Fruit fly (Drosophila melanogaster) whole organism, embryonic: ENCODE data around the gene Orco.

Experiments used
- Atf6 ChIP-seq: fragments of 200-800 bp; sonication (Bioruptor generic); IDR thresholded peaks from 2 replicates; pipeline ENCODE4 v1.3.6; 2022; ENCODE audit warnings: missing biosample characterization, missing genetic modification characterization
- CG1024 ChIP-seq: fragments of 200-800 bp; sonication (Bioruptor generic); IDR thresholded peaks from 2 replicates; pipeline ENCODE4 v1.3.6; 2022; ENCODE audit warnings: missing biosample characterization, missing genetic modification characterization
- CG13123 ChIP-seq: fragments of 200-800 bp; sonication (Bioruptor generic); optimal IDR thresholded peaks from 2 replicates; lab custom pipeline; 2016; ENCODE audit warnings: missing biosample characterization, missing genetic modification characterization
- CG18262 ChIP-seq: fragments of 200-800 bp; optimal IDR thresholded peaks from 3 replicates; lab custom pipeline; 2019; ENCODE audit warnings: missing biosample characterization, mild to moderate bottlenecking, missing genetic modification characterization, moderate library complexity
- CG1832 ChIP-seq: fragments of 200-800 bp; sonication (Bioruptor generic); optimal IDR thresholded peaks from 2 replicates; lab custom pipeline; 2017; ENCODE audit warnings: missing biosample characterization, mild to moderate bottlenecking, missing genetic modification characterization, inconsistent platforms
- CG18764 ChIP-seq: fragments of 200-800 bp; sonication (Bioruptor generic); optimal IDR thresholded peaks from 3 replicates; lab custom pipeline; 2016; ENCODE audit warnings: missing biosample characterization, missing genetic modification characterization
- CG2120 ChIP-seq: fragments of 200-800 bp; sonication (Bioruptor generic); optimal IDR thresholded peaks from 3 replicates; lab custom pipeline; 2016; ENCODE audit warnings: missing biosample characterization, missing genetic modification characterization
- CG2889 ChIP-seq: fragments of 200-800 bp; sonication (Bioruptor generic); IDR thresholded peaks from 3 replicates; pipeline ENCODE4 v1.3.6; 2022; ENCODE audit warnings: missing biosample characterization, missing genetic modification characterization
- CG3281 ChIP-seq: fragments of 200-800 bp; sonication (Bioruptor generic); optimal IDR thresholded peaks from 3 replicates; lab custom pipeline; 2017; ENCODE audit warnings: missing biosample characterization, mild to moderate bottlenecking, missing genetic modification characterization
- CG3407 ChIP-seq: fragments of 200-800 bp; sonication (Bioruptor generic); optimal IDR thresholded peaks from 2 replicates; lab custom pipeline; 2018; ENCODE audit warnings: missing biosample characterization, mild to moderate bottlenecking, missing genetic modification characterization
- CG3726 ChIP-seq: fragments of 200-800 bp; sonication (Bioruptor generic); IDR thresholded peaks from 3 replicates; pipeline ENCODE4, ENCODE4 v1.3.6; 2022; ENCODE audit warnings: missing biosample characterization, missing genetic modification characterization
- CG6254 ChIP-seq: fragments of 200-800 bp; sonication (Bioruptor generic); optimal IDR thresholded peaks from 3 replicates; lab custom pipeline; 2017; ENCODE audit warnings: mild to moderate bottlenecking, missing biosample characterization, missing genetic modification reagents, missing genetic modification characterization
- CG6813 ChIP-seq: fragments of 200-800 bp; sonication (Bioruptor generic); optimal IDR thresholded peaks from 2 replicates; lab custom pipeline; 2017; ENCODE audit warnings: missing biosample characterization, missing genetic modification characterization, mild to moderate bottlenecking, moderate library complexity, missing genetic modification reagents
- CG9932 ChIP-seq: fragments of 200-800 bp; sonication (Bioruptor generic); IDR thresholded peaks from 2 replicates; pipeline ENCODE4 v1.3.6; 2022; ENCODE audit warnings: missing biosample characterization, missing genetic modification characterization
- D ChIP-seq, 2 experiments: fragments of 200-800 bp in 1 of 2; fragments of >200 bp in 1 of 2; sonication (Bioruptor generic) in 1 of 2; optimal IDR thresholded peaks; 2 replicates in 1 of 2; 3 replicates in 1 of 2; lab custom pipeline; 2017; ENCODE audit warnings: mild to moderate bottlenecking in 1 of 2, missing biosample characterization in 1 of 2, missing genetic modification characterization in 1 of 2, missing genetic modification reagents in 1 of 2
- Dad ChIP-seq: fragments of 200-800 bp; sonication (Bioruptor generic); optimal IDR thresholded peaks from 3 replicates; lab custom pipeline; 2016; ENCODE audit warnings: missing biosample characterization, missing genetic modification characterization
- Dbx ChIP-seq: fragments of 200-800 bp; sonication (Bioruptor generic); IDR thresholded peaks from 3 replicates; pipeline ENCODE4 v1.3.6; 2022; ENCODE audit warnings: missing biosample characterization, missing genetic modification characterization
- Doc2 ChIP-seq: fragments of 200-800 bp; sonication (Bioruptor generic); IDR thresholded peaks from 2 replicates; pipeline ENCODE4 v1.3.6; 2022; ENCODE audit warnings: missing biosample characterization, missing genetic modification characterization
- Gsc ChIP-seq: fragments of 200-800 bp; sonication (Bioruptor generic); IDR thresholded peaks from 2 replicates; pipeline ENCODE4 v1.3.6; 2022; ENCODE audit warnings: missing biosample characterization, missing genetic modification characterization
- HHEX ChIP-seq: fragments of 200-800 bp; sonication (Bioruptor generic); optimal IDR thresholded peaks from 3 replicates; lab custom pipeline; 2017; ENCODE audit warnings: missing biosample characterization, mild to moderate bottlenecking, missing genetic modification characterization, missing genetic modification reagents
- HLH54F ChIP-seq: fragments of 200-800 bp; sonication (Bioruptor generic); optimal IDR thresholded peaks from 3 replicates; lab custom pipeline; 2016; ENCODE audit warnings: missing biosample characterization, missing genetic modification characterization
- MTF-1 ChIP-seq: fragments of 200-800 bp; sonication (Bioruptor generic); optimal IDR thresholded peaks from 2 replicates; lab custom pipeline; 2018; ENCODE audit warnings: missing biosample characterization, mild to moderate bottlenecking, missing genetic modification characterization, borderline replicate concordance
- Oaz ChIP-seq: fragments of 200-800 bp; sonication (Bioruptor generic); IDR thresholded peaks from 2 replicates; pipeline ENCODE4 v1.3.6; 2022; ENCODE audit warnings: missing biosample characterization, missing genetic modification characterization
- Optix ChIP-seq: fragments of 200-800 bp; sonication (Bioruptor generic); IDR thresholded peaks from 3 replicates; pipeline ENCODE4 v1.3.6; 2022; ENCODE audit warnings: missing biosample characterization, missing genetic modification characterization
- Vsx1 ChIP-seq: fragments of 200-800 bp; sonication (Bioruptor generic); optimal IDR thresholded peaks from 2 replicates; lab custom pipeline; 2017; ENCODE audit warnings: missing biosample characterization, mild to moderate bottlenecking, missing genetic modification characterization, missing genetic modification reagents
- cg ChIP-seq: fragments of 200-800 bp; sonication (Bioruptor generic); optimal IDR thresholded peaks from 3 replicates; lab custom pipeline; 2019; ENCODE audit warnings: missing biosample characterization, mild to moderate bottlenecking, missing genetic modification characterization, moderate library complexity
- chinmo ChIP-seq: fragments of 200-800 bp; sonication (Bioruptor generic); IDR thresholded peaks from 4 replicates; pipeline ENCODE4 v1.3.6; 2022; ENCODE audit warnings: missing biosample characterization, missing genetic modification characterization; ENCODE audit not compliant: partially characterized antibody
- ci ChIP-seq: fragments of 200-800 bp; sonication (Bioruptor generic); IDR thresholded peaks from 3 replicates; pipeline ENCODE4 v1.3.6; 2022; ENCODE audit warnings: missing biosample characterization, missing genetic modification characterization
- fd96Cb ChIP-seq: fragments of 200-800 bp; sonication (Bioruptor generic); optimal IDR thresholded peaks from 2 replicates; lab custom pipeline; 2018; ENCODE audit warnings: missing biosample characterization, mild to moderate bottlenecking, missing genetic modification characterization, moderate library complexity
- jumu ChIP-seq: fragments of 200-800 bp; sonication (Bioruptor generic); optimal IDR thresholded peaks from 3 replicates; lab custom pipeline; 2016; ENCODE audit warnings: missing biosample characterization, missing genetic modification characterization
- lab ChIP-seq: fragments of 200-800 bp; sonication (Bioruptor generic); optimal IDR thresholded peaks from 3 replicates; lab custom pipeline; 2017; ENCODE audit warnings: missing biosample characterization, missing genetic modification characterization, mild to moderate bottlenecking, moderate library complexity, missing genetic modification reagents
- lbe ChIP-seq: fragments of 200-800 bp; sonication (Bioruptor generic); optimal IDR thresholded peaks from 2 replicates; lab custom pipeline; 2016; ENCODE audit warnings: missing biosample characterization, mild to moderate bottlenecking, missing genetic modification characterization
- mirr ChIP-seq: fragments of 200-800 bp; sonication (Bioruptor generic); optimal IDR thresholded peaks from 3 replicates; lab custom pipeline; 2018; ENCODE audit warnings: missing biosample characterization, mild to moderate bottlenecking, missing genetic modification characterization
- nerfin-2 ChIP-seq: fragments of 200-800 bp; sonication (Bioruptor generic); IDR thresholded peaks from 2 replicates; pipeline ENCODE4 v1.3.6; 2022; ENCODE audit warnings: missing biosample characterization, missing genetic modification characterization; ENCODE audit not compliant: partially characterized antibody
- phol ChIP-seq: fragments of 200-800 bp; sonication (Bioruptor generic); optimal IDR thresholded peaks from 3 replicates; lab custom pipeline; 2018; ENCODE audit warnings: missing biosample characterization, mild to moderate bottlenecking, missing genetic modification characterization, moderate library complexity
- pnt ChIP-seq: fragments of 200-800 bp; sonication (Bioruptor generic); optimal IDR thresholded peaks from 3 replicates; lab custom pipeline; 2016; ENCODE audit warnings: missing biosample characterization, missing genetic modification characterization
- prd ChIP-seq, 3 experiments: fragments of >200 bp in 2 of 3; fragments of 200-800 bp in 1 of 3; sonication (Bioruptor generic) in 1 of 3; optimal IDR thresholded peaks in 2 of 3; IDR thresholded peaks in 1 of 3; 2 replicates in 2 of 3; 3 replicates in 1 of 3; pipeline versions ENCODE4 v1.3.6 to Lab custom; 2017 to 2022; ENCODE audit warnings: missing biosample characterization in 1 of 3, missing genetic modification characterization in 1 of 3
- scrt ChIP-seq: fragments of 200-800 bp; sonication (Bioruptor generic); optimal IDR thresholded peaks from 2 replicates; lab custom pipeline; 2018; ENCODE audit warnings: missing biosample characterization, mild to moderate bottlenecking, missing genetic modification characterization, moderate library complexity
- slbo ChIP-seq: fragments of 200-800 bp; sonication (Bioruptor generic); IDR thresholded peaks from 2 replicates; pipeline ENCODE4 v1.3.6; 2022; ENCODE audit warnings: missing biosample characterization, missing genetic modification characterization
- stwl ChIP-seq: fragments of 200-800 bp; sonication (Bioruptor generic); optimal IDR thresholded peaks from 3 replicates; lab custom pipeline; 2018; ENCODE audit warnings: missing biosample characterization, mild to moderate bottlenecking, missing genetic modification characterization, moderate library complexity
- zfh1 ChIP-seq: fragments of 200-800 bp; sonication (Bioruptor generic); IDR thresholded peaks from 3 replicates; pipeline ENCODE4 v1.3.6; 2022; ENCODE audit warnings: missing biosample characterization, missing genetic modification characterization

The Orco gene

DNA sequence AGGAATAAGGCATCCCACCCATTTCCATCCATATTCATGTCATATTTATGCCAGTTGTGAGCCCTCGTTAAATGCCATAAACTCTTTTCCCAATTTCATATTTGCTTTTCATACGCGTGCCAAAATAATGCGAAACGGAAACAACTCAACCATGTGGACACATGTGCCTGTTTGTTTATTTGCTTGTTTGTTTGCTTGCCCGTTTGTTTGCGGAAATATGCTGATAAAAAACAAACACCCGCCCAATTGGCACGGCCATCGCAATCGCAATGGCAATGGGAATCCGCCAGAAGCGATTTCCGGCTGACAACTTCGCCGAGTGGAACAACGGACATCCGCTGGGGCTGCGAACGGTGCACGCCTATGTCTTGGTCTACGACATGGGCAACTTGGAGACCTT lies 42.1 kb upstream of the Orco start (continued):
- TF ChIP-seq slbo (GFP tag; lab: Robert Waterston, UW) (no peak), Doc2 (GFP tag; lab: Robert Waterston, UW) (no peak), CG2889 (GFP tag; lab: Robert Waterston, UW) (no peak), D (optimal IDR thresholded peaks at IDR 0.05; lab: Kevin White, UChicago) (no peak), D (GFP tag; optimal IDR thresholded peaks at IDR 0.05; lab: Kevin White, UChicago) (no peak), nerfin-2 (GFP tag; lab: Robert Waterston, UW) (no peak), Atf6 (peak; percentile 44; the same call in 1 of the 2 replicates), CG6813 (GFP tag; lab: Kevin White, UChicago) (peak; percentile 12), CG3281 (peak; percentile 16), scrt (no peak), MTF-1 (no peak), cg (GFP tag; lab: Kevin White, UChicago) (no peak), CG2120 (GFP tag; lab: Kevin White, UChicago) (peak; percentile 26), chinmo (GFP tag; lab: Robert Waterston, UW) (no peak), HHEX (GFP tag; lab: Kevin White, UChicago) (no peak), CG6254 (GFP tag; lab: Kevin White, UChicago) (no peak), Optix (GFP tag; lab: Robert Waterston, UW) (no peak), lab (GFP tag; lab: Kevin White, UChicago) (peak; percentile 51), Vsx1 (GFP tag; lab: Kevin White, UChicago) (no peak), HLH54F (no peak), phol (tag; lab: Kevin White, UChicago) (no peak), CG13123 (GFP tag; lab: Kevin White, UChicago) (no peak), ci (GFP tag; lab: Robert Waterston, UW) (no peak), Dbx (peak; percentile 37; the same call in 1 of the 3 replicates), CG18764 (no peak), Gsc (GFP tag; lab: Robert Waterston, UW) (no peak), CG9932 (GFP tag; lab: Robert Waterston, UW) (peak; percentile 21; the same call in 1 of the 2 replicates), CG1024 (no peak), prd (optimal IDR thresholded peaks at IDR 0.05; lab: Kevin White, UChicago) (no peak), prd (GFP tag; IDR thresholded peaks at IDR 0.05; lab: Robert Waterston, UW) (peak; percentile 38; the same call in 1 of the 3 replicates), mirr (GFP tag; lab: Kevin White, UChicago) (no peak), CG1832 (GFP tag; lab: Kevin White, UChicago) (no peak), Oaz (GFP tag; lab: Robert Waterston, UW) (no peak), pnt (GFP tag; lab: Kevin White, UChicago) (no peak), CG18262 (tag; lab: Kevin White, UChicago) (no peak), Dad (GFP tag; lab: Kevin White, UChicago) (no peak), stwl (tag; lab: Kevin White, UChicago) (no peak), CG3726 (no peak), CG3407 (no peak), jumu (no peak), lbe (GFP tag; lab: Kevin White, UChicago) (no peak), zfh1 (GFP tag; lab: Robert Waterston, UW) (no peak), fd96Cb (tag; lab: Kevin White, UChicago) (no peak)
